Fruit fly (Drosophila melanogaster) whole organism, wandering third instar larva: ENCODE results near the gene Clp.
A peak's percentile ranks its signal among the peaks of the same experiment; 100 is the strongest.

Experiments used
- Abd-B ChIP-seq: fragments of >200 bp; optimal IDR thresholded peaks from 2 replicates; lab custom pipeline; 2017; ENCODE audit warnings: missing biosample characterization, missing genetic modification characterization
- CG32264 ChIP-seq: fragments of 200-800 bp; sonication (Bioruptor generic); optimal IDR thresholded peaks from 2 replicates; lab custom pipeline; 2016; ENCODE audit warnings: missing biosample characterization, missing genetic modification characterization
- CG9705 ChIP-seq: fragments of 200-800 bp; sonication (Bioruptor generic); optimal IDR thresholded peaks from 2 replicates; lab custom pipeline; 2018; ENCODE audit warnings: missing biosample characterization, mild to moderate bottlenecking, missing genetic modification characterization
- CrebA ChIP-seq: fragments of 200-800 bp; sonication (Bioruptor generic); optimal IDR thresholded peaks from 2 replicates; lab custom pipeline; 2016; ENCODE audit warnings: missing biosample characterization, mild to moderate bottlenecking, missing genetic modification characterization, borderline replicate concordance
- Dfd ChIP-seq: fragments of >200 bp; optimal IDR thresholded peaks from 2 replicates; lab custom pipeline; 2017; ENCODE audit warnings: missing biosample characterization, missing genetic modification characterization
- Dif ChIP-seq: fragments of 200-275, 200-300 bp; sonication (Bioruptor generic); optimal IDR thresholded peaks from 2 replicates; lab custom pipeline; 2018; ENCODE audit warnings: missing biosample characterization, missing genetic modification characterization; ENCODE audit not compliant: partially characterized antibody
- GATAd ChIP-seq: sonication (Bioruptor generic); optimal IDR thresholded peaks from 2 replicates; lab custom pipeline; 2016; ENCODE audit warnings: missing biosample characterization, missing genetic modification characterization
- HLH106 ChIP-seq: fragments of 200-800 bp; optimal IDR thresholded peaks from 3 replicates; lab custom pipeline; 2019; ENCODE audit warnings: missing biosample characterization, mild to moderate bottlenecking, missing genetic modification characterization, moderate library complexity
- Hnf4 ChIP-seq: fragments of 200-800 bp; sonication (Bioruptor generic); optimal IDR thresholded peaks from 2 replicates; lab custom pipeline; 2016; ENCODE audit warnings: missing biosample characterization, mild to moderate bottlenecking, missing genetic modification characterization
- Hr78 ChIP-seq: fragments of >200 bp; optimal IDR thresholded peaks from 2 replicates; lab custom pipeline; 2017; ENCODE audit warnings: missing biosample characterization, missing genetic modification characterization
- Hr83 ChIP-seq: fragments of 200-300 bp; sonication (Bioruptor generic); optimal IDR thresholded peaks from 2 replicates; lab custom pipeline; 2016; ENCODE audit warnings: missing biosample characterization, mild to moderate bottlenecking, missing genetic modification characterization, moderate library complexity; ENCODE audit not compliant: poor library complexity, severe bottlenecking
- Jra ChIP-seq: sonication (Bioruptor generic); optimal IDR thresholded peaks from 2 replicates; lab custom pipeline; 2016; ENCODE audit warnings: missing biosample characterization, missing genetic modification characterization
- Mio ChIP-seq: sonication (Bioruptor generic); optimal IDR thresholded peaks from 2 replicates; lab custom pipeline; 2016; ENCODE audit warnings: missing biosample characterization, missing genetic modification characterization
- Myc ChIP-seq: fragments of >200 bp; optimal IDR thresholded peaks from 2 replicates; lab custom pipeline; 2017
- N ChIP-seq: fragments of >200 bp; optimal IDR thresholded peaks from 2 replicates; lab custom pipeline; 2018; ENCODE audit warnings: missing biosample characterization, missing external identifiers, missing genetic modification characterization
- OdsH ChIP-seq: fragments of 200-800 bp; sonication (Bioruptor generic); optimal IDR thresholded peaks from 2 replicates; lab custom pipeline; 2016; ENCODE audit warnings: missing biosample characterization, mild to moderate bottlenecking, missing genetic modification characterization
- Rel ChIP-seq, 2 experiments: fragments of 200-800 bp; sonication (Bioruptor generic) in 1 of 2; optimal IDR thresholded peaks; 2 replicates in 1 of 2; 3 replicates in 1 of 2; lab custom pipeline; 2016 to 2019; ENCODE audit warnings: mild to moderate bottlenecking in 2 of 2, missing biosample characterization in 2 of 2, missing genetic modification characterization in 2 of 2, moderate library complexity in 1 of 2
- Sp1 ChIP-seq: fragments of 200-800 bp; sonication (Bioruptor generic); optimal IDR thresholded peaks from 3 replicates; lab custom pipeline; 2019; ENCODE audit warnings: missing biosample characterization, mild to moderate bottlenecking, missing genetic modification characterization, moderate library complexity
- Vsx2 ChIP-seq: fragments of 200-300, 225-300 bp; sonication (Bioruptor generic); optimal IDR thresholded peaks from 2 replicates; lab custom pipeline; 2018; ENCODE audit warnings: missing biosample characterization, missing genetic modification characterization; ENCODE audit not compliant: partially characterized antibody
- br ChIP-seq: fragments of 200-800 bp; sonication (Bioruptor generic); optimal IDR thresholded peaks from 2 replicates; lab custom pipeline; 2016; ENCODE audit warnings: missing biosample characterization, missing genetic modification characterization
- brk ChIP-seq: fragments of 200-800 bp; sonication (Bioruptor generic); optimal IDR thresholded peaks from 2 replicates; lab custom pipeline; 2016; ENCODE audit warnings: missing biosample characterization, mild to moderate bottlenecking, missing genetic modification characterization
- dl ChIP-seq, 2 experiments: fragments of 175-275, 200-275 bp in 1 of 2; fragments of 200-275 bp in 1 of 2; sonication (Bioruptor generic); optimal IDR thresholded peaks; lab custom pipeline; 2018; ENCODE audit warnings: mild to moderate bottlenecking in 2 of 2, missing biosample characterization in 2 of 2, missing genetic modification characterization in 2 of 2, moderate library complexity in 2 of 2; ENCODE audit not compliant: partially characterized antibody in 2 of 2, insufficient read depth in 1 of 2
- dmrt93B ChIP-seq: fragments of 200-800 bp; sonication (Bioruptor generic); optimal IDR thresholded peaks from 2 replicates; lab custom pipeline; 2018; ENCODE audit warnings: missing biosample characterization, mild to moderate bottlenecking, missing genetic modification characterization
- dsf ChIP-seq: sonication (Bioruptor generic); optimal IDR thresholded peaks from 2 replicates; lab custom pipeline; 2016; ENCODE audit warnings: missing biosample characterization, missing genetic modification characterization, borderline replicate concordance
- ey ChIP-seq: fragments of 200-800 bp; sonication (Bioruptor generic); optimal IDR thresholded peaks from 2 replicates; lab custom pipeline; 2016; ENCODE audit warnings: missing biosample characterization, missing genetic modification characterization
- foxo ChIP-seq, 2 experiments: fragments of 200-800 bp; sonication (Bioruptor generic); optimal IDR thresholded peaks; 2 replicates in 1 of 2; 3 replicates in 1 of 2; lab custom pipeline; 2016 to 2017; ENCODE audit warnings: missing biosample characterization in 2 of 2, missing genetic modification characterization in 2 of 2
- fru ChIP-seq: fragments of 200-800 bp; sonication (Bioruptor generic); optimal IDR thresholded peaks from 3 replicates; lab custom pipeline; 2016; ENCODE audit warnings: missing biosample characterization, mild to moderate bottlenecking, missing genetic modification characterization
- h ChIP-seq: fragments of 200-800 bp; sonication (Bioruptor generic); optimal IDR thresholded peaks from 3 replicates; lab custom pipeline; 2016; ENCODE audit warnings: missing biosample characterization, mild to moderate bottlenecking, missing genetic modification characterization
- jim ChIP-seq: fragments of 175-275, 200-325 bp; sonication (Bioruptor generic); optimal IDR thresholded peaks from 2 replicates; lab custom pipeline; 2016; ENCODE audit warnings: missing biosample characterization, mild to moderate bottlenecking, missing genetic modification characterization
- lola ChIP-seq: fragments of >200 bp; optimal IDR thresholded peaks from 2 replicates; lab custom pipeline; 2017; ENCODE audit warnings: missing biosample characterization, missing genetic modification characterization
- pan ChIP-seq: fragments of >200 bp; optimal IDR thresholded peaks from 2 replicates; lab custom pipeline; 2017
- psq ChIP-seq: fragments of 200-800 bp; sonication (Bioruptor generic); optimal IDR thresholded peaks from 3 replicates; lab custom pipeline; 2017; ENCODE audit warnings: missing biosample characterization, mild to moderate bottlenecking, missing genetic modification characterization, moderate library complexity
- rgr ChIP-seq: fragments of 200-800 bp; sonication (Bioruptor generic); optimal IDR thresholded peaks from 3 replicates; lab custom pipeline; 2016; ENCODE audit warnings: missing biosample characterization, mild to moderate bottlenecking, missing genetic modification characterization
- sage ChIP-seq: fragments of 200-800 bp; sonication (Bioruptor generic); optimal IDR thresholded peaks from 2 replicates; lab custom pipeline; 2016; ENCODE audit warnings: missing biosample characterization, mild to moderate bottlenecking, missing genetic modification characterization
- sv ChIP-seq: fragments of 200-800 bp; sonication (Bioruptor generic); optimal IDR thresholded peaks from 3 replicates; lab custom pipeline; 2016; ENCODE audit warnings: missing biosample characterization, missing genetic modification characterization
- tai ChIP-seq: sonication (Bioruptor generic); optimal IDR thresholded peaks from 2 replicates; lab custom pipeline; 2016; ENCODE audit warnings: missing biosample characterization, missing genetic modification characterization
- usp ChIP-seq: fragments of >200 bp; optimal IDR thresholded peaks from 2 replicates; lab custom pipeline; 2017; ENCODE audit warnings: missing biosample characterization, missing genetic modification characterization
- woc ChIP-seq: sonication (Bioruptor generic); optimal IDR thresholded peaks from 2 replicates; lab custom pipeline; 2016; ENCODE audit warnings: missing biosample characterization, mild to moderate bottlenecking, missing genetic modification characterization

Gene Clp

DNA sequence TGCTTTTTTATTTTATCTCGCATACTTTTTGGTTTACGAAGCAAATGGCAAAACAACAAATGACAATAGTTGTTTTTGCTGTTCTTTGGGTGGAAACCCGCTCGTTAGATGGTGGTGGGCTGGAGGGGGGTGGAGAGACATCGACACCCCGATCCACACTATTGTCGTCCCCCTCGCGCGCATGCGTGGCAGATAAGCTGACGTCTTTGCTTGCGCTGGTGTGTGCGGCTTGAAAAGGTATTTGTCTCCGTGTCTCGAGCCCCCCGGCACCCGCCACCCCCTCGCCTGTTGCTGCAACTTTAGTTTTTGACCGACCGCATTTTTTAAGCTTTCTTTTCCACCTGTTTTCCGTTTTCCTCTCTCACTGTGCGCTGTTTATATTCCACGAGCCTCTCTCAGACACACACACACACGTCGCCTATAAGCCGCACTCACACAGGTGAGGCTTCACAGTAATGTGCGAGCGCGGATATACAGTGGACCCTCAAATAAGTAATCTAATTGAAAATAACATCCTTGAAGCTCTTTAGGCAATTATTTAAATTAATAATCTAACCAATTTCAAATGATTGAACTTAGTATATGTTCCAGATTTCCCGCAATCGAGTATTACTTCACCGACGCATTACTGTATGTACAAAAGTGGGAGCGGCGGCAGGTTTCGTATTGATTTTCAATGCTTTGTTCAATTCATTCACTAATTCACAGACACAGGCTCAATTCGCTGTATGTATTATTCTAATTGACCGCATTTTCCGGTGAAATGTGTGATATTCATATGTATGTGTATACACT is 47.4 kb downstream of the Clp start:
- TF ChIP-seq Vsx2 (GFP tag; lab: Kevin White, UChicago) (no peak), Hnf4 (GFP tag; lab: Kevin White, UChicago) (peak; percentile 97), tai (GFP tag; lab: Kevin White, UChicago) (peak; percentile 95), dmrt93B (GFP tag; lab: Kevin White, UChicago) (peak; percentile 92), ey (GFP tag; lab: Kevin White, UChicago) (peak; percentile 98), sv (GFP tag; lab: Kevin White, UChicago) (peak; percentile 92), lola (GFP tag; lab: Kevin White, UChicago) (no peak), Mio (GFP tag; lab: Kevin White, UChicago) (peak; percentile 74), Myc (lab: Kevin White, UChicago) (no peak), jim (GFP tag; lab: Kevin White, UChicago) (peak; percentile 62), fru (GFP tag; lab: Kevin White, UChicago) (peak; percentile 99), Rel (GFP tag; optimal IDR thresholded peaks at IDR 0.05; lab: Kevin White, UChicago) (peak; percentile 46), Rel (tag; optimal IDR thresholded peaks at IDR 0.05; lab: Kevin White, UChicago) (peak; percentile 82), GATAd (GFP tag; lab: Kevin White, UChicago) (peak; percentile 86), N (GFP tag; lab: Kevin White, UChicago) (no peak), Hr78 (GFP tag; lab: Kevin White, UChicago) (no peak), CrebA (GFP tag; lab: Kevin White, UChicago) (peak; percentile 75), Dfd (peak; percentile 43), sage (GFP tag; lab: Kevin White, UChicago) (peak; percentile 97), brk (GFP tag; lab: Kevin White, UChicago) (peak; percentile 92), Jra (GFP tag; lab: Kevin White, UChicago) (peak; percentile 88), Hr83 (GFP tag; lab: Kevin White, UChicago) (peak; percentile 75), HLH106 (tag; lab: Kevin White, UChicago) (peak; percentile 97), dsf (GFP tag; lab: Kevin White, UChicago) (peak; percentile 75), Abd-B (GFP tag; lab: Kevin White, UChicago) (no peak), foxo (GFP tag; optimal IDR thresholded peaks at IDR 0.05; lab: Kevin White, UChicago) (peak; percentile 83 to 97), woc (GFP tag; lab: Kevin White, UChicago) (peak; percentile 94), Dif (GFP tag; lab: Kevin White, UChicago) (no peak), CG32264 (GFP tag; lab: Kevin White, UChicago) (peak; percentile 95), CG9705 (GFP tag; lab: Kevin White, UChicago) (peak; percentile 95), rgr (GFP tag; lab: Kevin White, UChicago) (peak; percentile 97), psq (GFP tag; lab: Kevin White, UChicago) (peak; percentile 91), h (peak; percentile 98), dl (GFP tag; optimal IDR thresholded peaks at IDR 0.05; lab: Kevin White, UChicago; ENCODE audit: insufficient read depth in 1 of 2, partially characterized antibody in 2 of 2) (no peak), usp (GFP tag; lab: Kevin White, UChicago) (no peak), Sp1 (GFP tag; lab: Kevin White, UChicago) (peak; percentile 95), OdsH (GFP tag; lab: Kevin White, UChicago) (peak; percentile 96), pan (lab: Kevin White, UChicago) (no peak), br (GFP tag; lab: Kevin White, UChicago) (peak; percentile 97)
